Worm (Caenorhabditis elegans) whole organism, L4 larva: ENCODE data around the gene K08B12.1.

Experiments used
- F37D6.2 ChIP-seq: sonication (generic microtip); optimal IDR thresholded peaks from 2 replicates; lab custom pipeline; 2016; ENCODE audit warnings: mild to moderate bottlenecking, missing genetic modification characterization, missing compliant biosample characterization
- Y5F2A.4 ChIP-seq: fragments of 200-800 bp; sonication (Bioruptor generic); optimal IDR thresholded peaks from 2 replicates; lab custom pipeline; 2018; ENCODE audit warnings: mild to moderate bottlenecking, missing genetic modification characterization, missing compliant biosample characterization
- ZK337.2 ChIP-seq: fragments of 200-800 bp; sonication (Bioruptor generic); IDR thresholded peaks from 2 replicates; pipeline ENCODE4 v1.3.6; 2022; ENCODE audit warnings: missing genetic modification reagents, missing genetic modification characterization, missing compliant biosample characterization
- ZK546.5 ChIP-seq, 2 experiments: sonication (generic microtip); optimal IDR thresholded peaks; 2 replicates each; lab custom pipeline; 2017; ENCODE audit warnings: missing biosample characterization in 2 of 2, missing genetic modification characterization in 2 of 2
- aha-1 ChIP-seq: fragments of 150-350 bp; peaks from one replicate; lab custom pipeline; 2014; ENCODE audit warnings: missing biosample characterization, missing genetic modification characterization
- ceh-62 ChIP-seq: sonication (generic microtip); optimal IDR thresholded peaks from 2 replicates; lab custom pipeline; 2017; ENCODE audit warnings: missing biosample characterization, missing genetic modification characterization
- ctbp-1 ChIP-seq: fragments of 200-800 bp; sonication (Bioruptor generic); IDR thresholded peaks from 2 replicates; pipeline ENCODE4 v1.3.6; 2022; ENCODE audit warnings: missing genetic modification reagents, missing genetic modification characterization, missing compliant biosample characterization
- daf-16 ChIP-seq, 3 experiments: sonication (generic microtip); optimal IDR thresholded peaks; 2 replicates each; lab custom pipeline; 2016 to 2017; ENCODE audit warnings: missing genetic modification characterization in 3 of 3, missing genetic modification reagents in 3 of 3, mild to moderate bottlenecking in 2 of 3, missing compliant biosample characterization in 2 of 3, missing biosample characterization in 1 of 3, moderate library complexity in 1 of 3
- daf-19 ChIP-seq: fragments of 200-800 bp; sonication (Bioruptor generic); conservative IDR thresholded peaks from 2 replicates; pipeline ENCODE4 v1.3.6; 2022; ENCODE audit warnings: missing genetic modification characterization, missing compliant biosample characterization
- dmd-6 ChIP-seq: fragments of 200-800 bp; sonication (Bioruptor generic); IDR thresholded peaks from 2 replicates; pipeline ENCODE4 v1.3.6; 2022; ENCODE audit warnings: missing genetic modification reagents, missing genetic modification characterization, missing compliant biosample characterization
- dmd-9 ChIP-seq: fragments of 200-800 bp; sonication (Bioruptor generic); IDR thresholded peaks from 2 replicates; pipeline ENCODE4 v1.3.6; 2022; ENCODE audit warnings: missing genetic modification reagents, missing genetic modification characterization, missing compliant biosample characterization
- duxl-1 ChIP-seq: sonication (generic microtip); optimal IDR thresholded peaks from 2 replicates; lab custom pipeline; 2016; ENCODE audit warnings: mild to moderate bottlenecking, missing genetic modification characterization, moderate library complexity, missing compliant biosample characterization; ENCODE audit not compliant: poor library complexity
- dve-1 ChIP-seq: sonication (generic microtip); optimal IDR thresholded peaks from 2 replicates; lab custom pipeline; 2017; ENCODE audit warnings: antibody characterized with exemption, mild to moderate bottlenecking, missing genetic modification characterization, missing compliant biosample characterization; ENCODE audit not compliant: insufficient read depth
- egl-27 ChIP-seq: sonication (generic microtip); optimal IDR thresholded peaks from 3 replicates; lab custom pipeline; 2017; ENCODE audit warnings: missing biosample characterization, missing genetic modification reagents, missing genetic modification characterization
- fkh-10 ChIP-seq: fragments of 150-350 bp; optimal IDR thresholded peaks from 2 replicates; lab custom pipeline; 2014; ENCODE audit warnings: missing biosample characterization, missing genetic modification reagents, missing genetic modification characterization
- hlh-11 ChIP-seq: fragments of 200-800 bp; sonication (Bioruptor generic); optimal IDR thresholded peaks from 2 replicates; lab custom pipeline; 2018; ENCODE audit warnings: mild to moderate bottlenecking, missing genetic modification characterization, missing compliant biosample characterization
- hlh-30 ChIP-seq: sonication (generic microtip); optimal IDR thresholded peaks from 2 replicates; lab custom pipeline; 2017; ENCODE audit warnings: antibody characterized with exemption, mild to moderate bottlenecking, missing genetic modification characterization, missing compliant biosample characterization; ENCODE audit not compliant: insufficient read depth
- lin-38 ChIP-seq: fragments of 200-800 bp; sonication (Bioruptor generic); IDR thresholded peaks from 2 replicates; pipeline ENCODE4 v1.3.6; 2022; ENCODE audit warnings: missing genetic modification reagents, missing genetic modification characterization, missing compliant biosample characterization
- mdl-1 ChIP-seq, 2 experiments: fragments of 150-350 bp in 1 of 2; sonication (generic microtip) in 1 of 2; optimal IDR thresholded peaks; 2 replicates each; lab custom pipeline; 2014 to 2017; ENCODE audit warnings: missing biosample characterization in 2 of 2, missing genetic modification characterization in 2 of 2
- mes-2 ChIP-seq: sonication (generic microtip); optimal IDR thresholded peaks from 2 replicates; lab custom pipeline; 2016; ENCODE audit warnings: missing genotype, mild to moderate bottlenecking, missing genetic modification characterization, missing compliant biosample characterization; ENCODE audit not compliant: poor library complexity, severe bottlenecking
- mxl-3 ChIP-seq: fragments of 200-800 bp; sonication (Bioruptor generic); optimal IDR thresholded peaks from 2 replicates; lab custom pipeline; 2018; ENCODE audit warnings: mild to moderate bottlenecking, missing genetic modification characterization, missing compliant biosample characterization
- nhr-10 ChIP-seq: fragments of 150-350 bp; optimal IDR thresholded peaks from 2 replicates; lab custom pipeline; 2014; ENCODE audit warnings: missing biosample characterization, missing genetic modification characterization
- nhr-11 ChIP-seq: fragments of 150-350 bp; optimal IDR thresholded peaks from 2 replicates; lab custom pipeline; 2014; ENCODE audit warnings: missing biosample characterization, missing genetic modification characterization
- nhr-237 ChIP-seq: sonication (generic microtip); optimal IDR thresholded peaks from 2 replicates; lab custom pipeline; 2017; ENCODE audit warnings: missing biosample characterization, missing genetic modification characterization
- nhr-28 ChIP-seq: fragments of 150-350 bp; optimal IDR thresholded peaks from 2 replicates; lab custom pipeline; 2014; ENCODE audit warnings: missing biosample characterization, missing genetic modification characterization
- nhr-48 ChIP-seq: sonication (generic microtip); optimal IDR thresholded peaks from 2 replicates; lab custom pipeline; 2016; ENCODE audit warnings: mild to moderate bottlenecking, missing genetic modification characterization, missing compliant biosample characterization
- nhr-6 ChIP-seq: fragments of 150-350 bp; optimal IDR thresholded peaks from 2 replicates; lab custom pipeline; 2014; ENCODE audit warnings: missing biosample characterization, missing genetic modification characterization
- nhr-76 ChIP-seq: fragments of 150-350 bp; optimal IDR thresholded peaks from 2 replicates; lab custom pipeline; 2014; ENCODE audit warnings: missing biosample characterization, missing genetic modification characterization
- php-3 ChIP-seq: fragments of 200-800 bp; sonication (Bioruptor generic); IDR thresholded peaks from 2 replicates; pipeline ENCODE4 v1.3.6; 2022; ENCODE audit warnings: missing genetic modification reagents, missing genetic modification characterization, missing compliant biosample characterization
- set-16 ChIP-seq: fragments of 200-800 bp; sonication (Bioruptor generic); IDR thresholded peaks from 2 replicates; pipeline ENCODE4 v1.3.6; 2022; ENCODE audit warnings: missing genetic modification reagents, missing genetic modification characterization, missing compliant biosample characterization
- snpc-4 ChIP-seq: fragments of 150-350 bp; optimal IDR thresholded peaks from 2 replicates; lab custom pipeline; 2014; ENCODE audit warnings: missing biosample characterization, missing genetic modification characterization
- tag-97 ChIP-seq: fragments of 200-800 bp; sonication (Bioruptor generic); IDR thresholded peaks from 2 replicates; pipeline ENCODE4 v1.3.6; 2022; ENCODE audit warnings: missing genetic modification characterization, missing compliant biosample characterization
- unc-39 ChIP-seq: sonication (generic microtip); optimal IDR thresholded peaks from 2 replicates; lab custom pipeline; 2017; ENCODE audit warnings: missing biosample characterization, missing genetic modification characterization
- unc-62 ChIP-seq, 3 experiments: fragments of 150-350 bp in 1 of 3; sonication (generic microtip); optimal IDR thresholded peaks in 2 of 3; peaks in 1 of 3; 1 replicate in 1 of 3; 2 replicates in 2 of 3; lab custom pipeline; 2014 to 2017; ENCODE audit warnings: missing biosample characterization in 3 of 3, missing genetic modification characterization in 3 of 3, missing genetic modification reagents in 3 of 3, missing genotype in 1 of 3

The K08B12.1 gene

DNA sequence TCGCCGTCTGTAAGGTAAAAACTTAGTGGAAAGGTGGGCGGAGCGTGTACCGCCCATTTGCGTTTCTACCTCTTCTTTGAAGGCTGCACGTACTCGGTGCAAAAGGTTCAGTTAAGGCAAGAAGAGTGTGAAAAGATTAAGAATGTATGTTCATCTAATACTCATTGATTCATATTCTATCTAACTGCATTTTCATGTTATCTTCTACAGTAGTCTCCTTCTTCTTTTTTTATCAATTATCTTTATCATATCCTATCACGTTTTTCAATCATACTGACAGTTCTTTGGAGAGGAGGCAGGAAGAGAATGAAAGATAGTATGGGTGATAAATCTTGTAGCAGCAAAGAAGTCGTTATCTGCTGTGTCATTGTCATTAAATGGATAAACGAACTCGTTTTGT is 11.8 kb upstream of the K08B12.1 start (continued):
- TF ChIP-seq dmd-6 (peak; percentile 97), ceh-62 (no peak), nhr-6 (tag; lab: Kevin White, UChicago) (no peak), egl-27 (tag; lab: Kevin White, UChicago) (no peak), aha-1 (tag; lab: Kevin White, UChicago) (peak; percentile 100), nhr-10 (tag; lab: Kevin White, UChicago) (peak; percentile 29), unc-39 (no peak), daf-16 (GFP tag; optimal IDR thresholded peaks at IDR 0.05; lab: Kevin White, UChicago) (no peak), daf-16 (tag; optimal IDR thresholded peaks at IDR 0.05; lab: Kevin White, UChicago) (peak; percentile 7), unc-62 (GFP tag; optimal IDR thresholded peaks at IDR 0.05 in 1 of 2; lab: Kevin White, UChicago) (peak in 1 of 2 experiments; percentile 98), unc-62 (tag; optimal IDR thresholded peaks at IDR 0.05; lab: Kevin White, UChicago) (no peak), nhr-237 (tag; lab: Kevin White, UChicago) (no peak), F37D6.2 (tag; lab: Kevin White, UChicago) (no peak), mxl-3 (GFP tag; lab: Kevin White, UChicago) (peak; percentile 78), snpc-4 (tag; lab: Kevin White, UChicago) (no peak), fkh-10 (GFP tag; lab: Kevin White, UChicago) (no peak), nhr-48 (tag; lab: Kevin White, UChicago) (peak; percentile 99), hlh-11 (tag; lab: Kevin White, UChicago) (peak; percentile 88), Y5F2A.4 (GFP tag; lab: Kevin White, UChicago) (no peak), ctbp-1 (GFP tag; lab: Robert Waterston, UW) (no peak), daf-19 (GFP tag; lab: Robert Waterston, UW) (no peak), ZK337.2 (GFP tag; lab: Robert Waterston, UW) (no peak), set-16 (no peak), tag-97 (GFP tag; lab: Robert Waterston, UW) (no peak), dmd-9 (GFP tag; lab: Robert Waterston, UW) (no peak), duxl-1 (tag; lab: Kevin White, UChicago) (no peak)
- TF ChIP-seq, all 104 proteins: peak for 25

DNA sequence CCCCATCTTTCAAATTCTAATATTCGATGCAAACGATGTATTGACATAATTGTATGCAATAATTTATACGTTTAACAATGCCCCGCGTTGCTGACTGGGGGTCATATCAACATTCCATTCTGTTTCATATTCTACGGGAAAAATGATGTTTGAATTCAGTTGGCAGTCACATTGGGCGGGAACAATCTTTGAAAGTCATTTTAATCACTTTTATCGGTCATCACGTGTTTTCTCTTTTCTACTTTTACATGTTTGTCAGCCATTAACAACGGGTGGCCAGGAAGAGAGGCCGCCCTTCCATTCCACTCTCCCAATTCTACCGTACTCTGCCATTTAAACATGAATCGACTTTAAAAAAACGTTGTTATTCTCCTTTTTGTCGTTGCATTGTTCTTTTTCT is 10.5 kb upstream of the K08B12.1 start:
- TF ChIP-seq daf-16 (GFP tag; optimal IDR thresholded peaks at IDR 0.05; lab: Kevin White, UChicago), result no peak
- peak; percentile 53 for TF ChIP-seq daf-16 (tag; optimal IDR thresholded peaks at IDR 0.05; lab: Kevin White, UChicago)
- peak; percentile 64 for TF ChIP-seq hlh-30
- TF ChIP-seq hlh-11 (tag; lab: Kevin White, UChicago), result peak; percentile 42
- peak; percentile 10 for TF ChIP-seq dve-1 (tag; lab: Kevin White, UChicago)
- TF ChIP-seq nhr-28, result peak; percentile 50
- TF ChIP-seq php-3 (GFP tag; lab: Robert Waterston, UW), result no peak
- TF ChIP-seq dmd-6, result peak; percentile 19; the same call in 1 of the 2 replicates
- TF ChIP-seq fkh-10 (GFP tag; lab: Kevin White, UChicago), result no peak
- peak in 1 of 2 experiments; percentile 16 for TF ChIP-seq mdl-1 (tag; optimal IDR thresholded peaks at IDR 0.05; lab: Kevin White, UChicago)
- peak; percentile 8 for TF ChIP-seq nhr-48 (tag; lab: Kevin White, UChicago)
- no peak for TF ChIP-seq nhr-76 (tag; lab: Kevin White, UChicago)

DNA sequence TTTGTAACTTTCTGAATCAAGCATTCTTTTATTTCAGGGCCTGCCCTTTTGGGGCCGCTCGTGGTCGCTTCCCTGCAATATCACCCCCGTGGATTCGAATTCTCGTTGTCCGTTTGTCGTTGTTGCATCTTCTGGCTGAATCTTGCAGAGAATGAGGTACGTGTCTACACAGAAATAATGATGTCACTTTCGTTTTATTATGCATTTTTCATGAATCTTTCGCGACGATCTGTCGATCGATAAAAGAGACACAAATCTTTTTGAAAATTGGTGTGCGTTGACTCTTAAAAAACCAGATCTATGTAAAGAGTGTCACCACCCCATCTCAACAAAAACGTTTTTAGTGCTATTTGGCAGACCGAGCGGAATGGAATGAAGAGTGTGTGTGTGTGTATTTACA is 10.0 kb upstream of the K08B12.1 start:
- no peak for TF ChIP-seq lin-38 (GFP tag; lab: Robert Waterston, UW)
- TF ChIP-seq mes-2 (tag; lab: Kevin White, UChicago), result no peak
- TF ChIP-seq nhr-28, result no peak
- peak in 1 of 2 experiments; percentile 95 for TF ChIP-seq unc-62 (GFP tag; optimal IDR thresholded peaks at IDR 0.05 in 1 of 2; lab: Kevin White, UChicago)
- TF ChIP-seq unc-62 (tag; optimal IDR thresholded peaks at IDR 0.05; lab: Kevin White, UChicago), result no peak
- TF ChIP-seq nhr-11 (tag; lab: Kevin White, UChicago), result no peak
- no peak for TF ChIP-seq ZK546.5 (tag; optimal IDR thresholded peaks at IDR 0.05; lab: Kevin White, UChicago)
